Worm (Caenorhabditis elegans): ENCODE measurements around the gene T05H10.1.

- TF ChIP-seq ceh-20 (GFP tag; IDR thresholded peaks at IDR 0.05), result no peak
- no peak for TF ChIP-seq nhr-237 (tag; optimal IDR thresholded peaks at IDR 0.05)
- no peak for TF ChIP-seq zip-2 (tag; optimal IDR thresholded peaks at IDR 0.05)
- no peak for TF ChIP-seq pqm-1 (tag; optimal IDR thresholded peaks at IDR 0.05)
These were observed 23.6 kb downstream of the T05H10.1 start, which contains the start of gene pdha-1 for ce11 chrII:8065985-8066384.
